Worm (Caenorhabditis elegans): ENCODE data around the gene W02D7.11.

ce11 chrV:8291764-8292163 is 12.5 kb downstream of the W02D7.11 start, which contains the start of gene srg-33:
- TF ChIP-seq C17E4.6 (GFP tag; IDR thresholded peaks at IDR 0.05) (no peak), ama-1 (optimal IDR thresholded peaks at IDR 0.05) (no peak), ama-1 (GFP tag; optimal IDR thresholded peaks at IDR 0.05) (no peak), tbx-9 (tag; optimal IDR thresholded peaks at IDR 0.05; ENCODE audit: borderline replicate concordance) (no peak), nhr-90 (tag; optimal IDR thresholded peaks at IDR 0.05) (no peak), K12H6.12 (tag; optimal IDR thresholded peaks at IDR 0.05) (no peak), aptf-2 (GFP tag; conservative IDR thresholded peaks at IDR 0.05) (no peak), somi-1 (GFP tag; optimal IDR thresholded peaks at IDR 0.05) (no peak), pha-4 (tag; optimal IDR thresholded peaks at IDR 0.05) (no peak)
